Worm (Caenorhabditis elegans) whole organism, L4 larva: ENCODE results near the gene ptb-1.

Experiments
- T26A8.4 ChIP-seq: fragments of 200-800 bp; sonication (Bioruptor generic); IDR thresholded peaks from 2 replicates; pipeline ENCODE4 v1.3.6; 2022; ENCODE audit warnings: missing genetic modification characterization, missing compliant biosample characterization
- Y105C5A.15 ChIP-seq: fragments of 200-800 bp; sonication (Bioruptor generic); IDR thresholded peaks from 2 replicates; pipeline ENCODE4 v1.3.6; 2022; ENCODE audit warnings: missing genetic modification characterization, missing compliant biosample characterization
- ZK337.2 ChIP-seq: fragments of 200-800 bp; sonication (Bioruptor generic); IDR thresholded peaks from 2 replicates; pipeline ENCODE4 v1.3.6; 2022; ENCODE audit warnings: missing genetic modification reagents, missing genetic modification characterization, missing compliant biosample characterization
- ZK546.5 ChIP-seq, 2 experiments: sonication (generic microtip); optimal IDR thresholded peaks; 2 replicates each; lab custom pipeline; 2017; ENCODE audit warnings: missing biosample characterization in 2 of 2, missing genetic modification characterization in 2 of 2
- aha-1 ChIP-seq: fragments of 150-350 bp; peaks from one replicate; lab custom pipeline; 2014; ENCODE audit warnings: missing biosample characterization, missing genetic modification characterization
- aly-2 ChIP-seq: sonication (generic microtip); optimal IDR thresholded peaks from 2 replicates; lab custom pipeline; 2018; ENCODE audit warnings: missing biosample characterization, missing genetic modification characterization
- ama-1 ChIP-seq: fragments of 150-350 bp; optimal IDR thresholded peaks from 2 replicates; lab custom pipeline; 2014; ENCODE audit warnings: inconsistent platforms, mixed read lengths
- arid-1 ChIP-seq: fragments of 200-800 bp; sonication (Bioruptor generic); conservative IDR thresholded peaks from 2 replicates; pipeline ENCODE4 v1.3.6; 2022; ENCODE audit warnings: missing genetic modification reagents, missing genetic modification characterization, missing compliant biosample characterization
- attf-4 ChIP-seq: sonication (generic microtip); optimal IDR thresholded peaks from 3 replicates; lab custom pipeline; 2017; ENCODE audit warnings: missing biosample characterization, missing genetic modification characterization
- ceh-62 ChIP-seq: sonication (generic microtip); optimal IDR thresholded peaks from 2 replicates; lab custom pipeline; 2017; ENCODE audit warnings: missing biosample characterization, missing genetic modification characterization
- cey-2 ChIP-seq: sonication (generic microtip); optimal IDR thresholded peaks from 3 replicates; lab custom pipeline; 2017; ENCODE audit warnings: missing genetic modification characterization, mild to moderate bottlenecking, missing compliant biosample characterization, antibody characterized with exemption, borderline replicate concordance; ENCODE audit not compliant: insufficient read depth
- ctbp-1 ChIP-seq: fragments of 200-800 bp; sonication (Bioruptor generic); IDR thresholded peaks from 2 replicates; pipeline ENCODE4 v1.3.6; 2022; ENCODE audit warnings: missing genetic modification reagents, missing genetic modification characterization, missing compliant biosample characterization
- daf-12 ChIP-seq: fragments of 150-350 bp; optimal IDR thresholded peaks from 2 replicates; lab custom pipeline; 2014; ENCODE audit warnings: missing biosample characterization, missing genetic modification reagents, missing genetic modification characterization
- daf-16 ChIP-seq, 3 experiments: sonication (generic microtip); optimal IDR thresholded peaks; 2 replicates each; lab custom pipeline; 2016 to 2017; ENCODE audit warnings: missing genetic modification characterization in 3 of 3, missing genetic modification reagents in 3 of 3, mild to moderate bottlenecking in 2 of 3, missing compliant biosample characterization in 2 of 3, missing biosample characterization in 1 of 3, moderate library complexity in 1 of 3
- daf-19 ChIP-seq: fragments of 200-800 bp; sonication (Bioruptor generic); conservative IDR thresholded peaks from 2 replicates; pipeline ENCODE4 v1.3.6; 2022; ENCODE audit warnings: missing genetic modification characterization, missing compliant biosample characterization
- daf-8 ChIP-seq: fragments of 200-800 bp; sonication (Bioruptor generic); IDR thresholded peaks from 2 replicates; pipeline ENCODE4 v1.3.6; 2022; ENCODE audit warnings: missing genetic modification characterization, missing compliant biosample characterization
- egl-27 ChIP-seq: sonication (generic microtip); optimal IDR thresholded peaks from 3 replicates; lab custom pipeline; 2017; ENCODE audit warnings: missing biosample characterization, missing genetic modification reagents, missing genetic modification characterization
- egl-43 ChIP-seq: fragments of 200-800 bp; sonication (Bioruptor generic); IDR thresholded peaks from 2 replicates; pipeline ENCODE4 v1.3.6; 2022; ENCODE audit warnings: missing genetic modification reagents, missing genetic modification characterization, missing compliant biosample characterization
- fkh-10 ChIP-seq: fragments of 150-350 bp; optimal IDR thresholded peaks from 2 replicates; lab custom pipeline; 2014; ENCODE audit warnings: missing biosample characterization, missing genetic modification reagents, missing genetic modification characterization
- hlh-11 ChIP-seq: fragments of 200-800 bp; sonication (Bioruptor generic); optimal IDR thresholded peaks from 2 replicates; lab custom pipeline; 2018; ENCODE audit warnings: mild to moderate bottlenecking, missing genetic modification characterization, missing compliant biosample characterization
- lin-1 ChIP-seq: fragments of 200-800 bp; sonication (Bioruptor generic); IDR thresholded peaks from 2 replicates; pipeline ENCODE4 v1.3.6; 2022; ENCODE audit warnings: missing genetic modification reagents, missing genetic modification characterization, missing compliant biosample characterization
- lin-29 ChIP-seq: fragments of 200-800 bp; sonication (Bioruptor generic); IDR thresholded peaks from 2 replicates; pipeline ENCODE4 v1.3.6; 2022; ENCODE audit warnings: missing genetic modification reagents, missing genetic modification characterization, missing compliant biosample characterization
- lin-38 ChIP-seq: fragments of 200-800 bp; sonication (Bioruptor generic); IDR thresholded peaks from 2 replicates; pipeline ENCODE4 v1.3.6; 2022; ENCODE audit warnings: missing genetic modification reagents, missing genetic modification characterization, missing compliant biosample characterization
- lir-3 ChIP-seq: sonication (generic microtip); optimal IDR thresholded peaks from 2 replicates; lab custom pipeline; 2016; ENCODE audit warnings: mild to moderate bottlenecking, missing genetic modification characterization, missing compliant biosample characterization
- madf-9 ChIP-seq: fragments of 200-800 bp; sonication (Bioruptor generic); conservative IDR thresholded peaks from 2 replicates; pipeline ENCODE4 v1.3.6; 2022; ENCODE audit warnings: missing genetic modification reagents, missing genetic modification characterization, missing compliant biosample characterization
- mdt-29 ChIP-seq: fragments of 200-800 bp; sonication (Bioruptor generic); IDR thresholded peaks from 2 replicates; pipeline ENCODE4 v1.3.6; 2022; ENCODE audit warnings: missing genetic modification reagents, missing genetic modification characterization, missing compliant biosample characterization
- mep-1 ChIP-seq: fragments of 150-350 bp; sonication (generic microtip); optimal IDR thresholded peaks from 3 replicates; lab custom pipeline; 2014; ENCODE audit warnings: missing biosample characterization, missing genetic modification characterization
- mxl-2 ChIP-seq: fragments of 200-800 bp; sonication (Bioruptor generic); conservative IDR thresholded peaks from 2 replicates; pipeline ENCODE4 v1.3.6; 2022; ENCODE audit warnings: missing genetic modification reagents, missing genetic modification characterization, missing compliant biosample characterization
- nhr-111 ChIP-seq: fragments of 200-800 bp; sonication (Bioruptor generic); optimal IDR thresholded peaks from 2 replicates; lab custom pipeline; 2018; ENCODE audit warnings: mild to moderate bottlenecking, missing genetic modification characterization, missing compliant biosample characterization
- nhr-237 ChIP-seq: sonication (generic microtip); optimal IDR thresholded peaks from 2 replicates; lab custom pipeline; 2017; ENCODE audit warnings: missing biosample characterization, missing genetic modification characterization
- nhr-25 ChIP-seq: sonication (generic microtip); optimal IDR thresholded peaks from 2 replicates; lab custom pipeline; 2017; ENCODE audit warnings: missing genetic modification characterization, mild to moderate bottlenecking, missing compliant biosample characterization, antibody characterized with exemption, moderate library complexity, borderline replicate concordance; ENCODE audit not compliant: insufficient read depth
- nhr-28 ChIP-seq: fragments of 150-350 bp; optimal IDR thresholded peaks from 2 replicates; lab custom pipeline; 2014; ENCODE audit warnings: missing biosample characterization, missing genetic modification characterization
- nhr-41 ChIP-seq: fragments of 200-800 bp; sonication (Bioruptor generic); IDR thresholded peaks from 2 replicates; pipeline ENCODE4 v1.3.6; 2022; ENCODE audit warnings: missing genetic modification reagents, missing genetic modification characterization, missing compliant biosample characterization
- nhr-48 ChIP-seq: sonication (generic microtip); optimal IDR thresholded peaks from 2 replicates; lab custom pipeline; 2016; ENCODE audit warnings: mild to moderate bottlenecking, missing genetic modification characterization, missing compliant biosample characterization
- nhr-6 ChIP-seq: fragments of 150-350 bp; optimal IDR thresholded peaks from 2 replicates; lab custom pipeline; 2014; ENCODE audit warnings: missing biosample characterization, missing genetic modification characterization
- nhr-76 ChIP-seq: fragments of 150-350 bp; optimal IDR thresholded peaks from 2 replicates; lab custom pipeline; 2014; ENCODE audit warnings: missing biosample characterization, missing genetic modification characterization
- php-3 ChIP-seq: fragments of 200-800 bp; sonication (Bioruptor generic); IDR thresholded peaks from 2 replicates; pipeline ENCODE4 v1.3.6; 2022; ENCODE audit warnings: missing genetic modification reagents, missing genetic modification characterization, missing compliant biosample characterization
- rbr-2 ChIP-seq: sonication (generic microtip); optimal IDR thresholded peaks from 2 replicates; lab custom pipeline; 2016; ENCODE audit warnings: missing genotype, missing genetic modification characterization, missing compliant biosample characterization
- spr-1 ChIP-seq: sonication (generic microtip); optimal IDR thresholded peaks from 2 replicates; lab custom pipeline; 2016; ENCODE audit warnings: mild to moderate bottlenecking, missing genetic modification characterization, missing compliant biosample characterization
- spr-3 ChIP-seq: fragments of 200-800 bp; sonication (Bioruptor generic); optimal IDR thresholded peaks from 2 replicates; lab custom pipeline; 2018; ENCODE audit warnings: mild to moderate bottlenecking, missing genetic modification characterization, missing compliant biosample characterization
- tra-1 ChIP-seq: fragments of 200-800 bp; sonication (Bioruptor generic); IDR thresholded peaks from 2 replicates; pipeline ENCODE4 v1.3.6; 2022; ENCODE audit warnings: missing genetic modification reagents, missing genetic modification characterization, missing compliant biosample characterization
- unc-39 ChIP-seq: sonication (generic microtip); optimal IDR thresholded peaks from 2 replicates; lab custom pipeline; 2017; ENCODE audit warnings: missing biosample characterization, missing genetic modification characterization
- unc-62 ChIP-seq, 3 experiments: fragments of 150-350 bp in 1 of 3; sonication (generic microtip); optimal IDR thresholded peaks in 2 of 3; peaks in 1 of 3; 1 replicate in 1 of 3; 2 replicates in 2 of 3; lab custom pipeline; 2014 to 2017; ENCODE audit warnings: missing biosample characterization in 3 of 3, missing genetic modification characterization in 3 of 3, missing genetic modification reagents in 3 of 3, missing genotype in 1 of 3
- vab-7 ChIP-seq: fragments of 200-800 bp; sonication (Bioruptor generic); IDR thresholded peaks from 2 replicates; pipeline ENCODE4 v1.3.6; 2022; ENCODE audit warnings: missing genetic modification reagents, missing genetic modification characterization, missing compliant biosample characterization
- zfp-2 ChIP-seq: sonication (generic microtip); optimal IDR thresholded peaks from 2 replicates; lab custom pipeline; 2016; ENCODE audit warnings: mild to moderate bottlenecking, missing genetic modification characterization, missing compliant biosample characterization
- zip-2 ChIP-seq: fragments of 150-350 bp; optimal IDR thresholded peaks from 2 replicates; lab custom pipeline; 2014; ENCODE audit warnings: missing biosample characterization, missing genetic modification characterization
- ztf-11 ChIP-seq: fragments of 150-350 bp; optimal IDR thresholded peaks from 2 replicates; lab custom pipeline; 2014; ENCODE audit warnings: missing biosample characterization, missing genetic modification characterization
- ztf-7 ChIP-seq: fragments of 150-350 bp; optimal IDR thresholded peaks from 2 replicates; lab custom pipeline; 2014; ENCODE audit warnings: missing biosample characterization, missing genetic modification characterization

The ptb-1 gene

ce11 chrII:10680614-10681013 is 5.2 kb downstream of the ptb-1 start:
- TF ChIP-seq rbr-2 (tag; lab: Kevin White, UChicago) (no peak), nhr-111 (GFP tag; lab: Kevin White, UChicago) (no peak), aha-1 (tag; lab: Kevin White, UChicago) (peak; percentile 66), mdt-29 (GFP tag; lab: Robert Waterston, UW) (no peak), ZK337.2 (GFP tag; lab: Robert Waterston, UW) (no peak), zip-2 (tag; lab: Kevin White, UChicago) (no peak)

- TF ChIP-seq aha-1 (tag; lab: Kevin White, UChicago) (peak; percentile 91), daf-12 (tag; lab: Kevin White, UChicago) (no peak)
Measured at ce11 chrII:10684954-10685353, 9.6 kb downstream of the ptb-1 start.

DNA sequence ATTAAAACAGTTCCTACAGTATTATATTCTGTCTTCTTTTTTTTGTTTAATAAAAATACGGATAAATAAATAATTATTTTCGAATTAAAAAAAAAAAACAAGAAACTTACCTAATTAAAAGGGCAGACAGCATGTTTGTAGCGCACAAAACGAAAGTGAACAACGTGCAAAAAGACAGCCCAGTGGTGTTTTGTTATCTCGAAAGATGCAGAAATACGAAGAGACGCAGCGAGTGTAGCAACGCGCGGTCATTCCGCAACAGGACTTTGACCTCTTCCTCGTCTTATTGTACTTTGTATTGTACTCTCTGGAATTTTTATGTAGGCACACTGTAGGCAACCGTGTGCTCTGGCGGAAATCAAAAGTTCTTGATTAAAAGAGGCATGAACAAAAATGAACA is 18.3 kb downstream of the ptb-1 start, which contains the start of gene gbh-1:
gbh-1 (minus strand) TSS at position 149 of the 400 bp plus-strand sequence.
- TF ChIP-seq fkh-10 (GFP tag; lab: Kevin White, UChicago) (no peak), madf-9 (GFP tag; lab: Robert Waterston, UW) (peak; percentile 73), daf-16 (GFP tag; optimal IDR thresholded peaks at IDR 0.05; lab: Kevin White, UChicago) (no peak), daf-16 (tag; optimal IDR thresholded peaks at IDR 0.05; lab: Kevin White, UChicago) (peak; percentile 31), tra-1 (GFP tag; lab: Robert Waterston, UW) (no peak), nhr-41 (GFP tag; lab: Robert Waterston, UW) (no peak), nhr-48 (tag; lab: Kevin White, UChicago) (peak; percentile 32), daf-12 (tag; lab: Kevin White, UChicago) (no peak), lin-1 (GFP tag; lab: Robert Waterston, UW) (no peak), ztf-7 (tag; lab: Kevin White, UChicago) (no peak), lin-38 (GFP tag; lab: Robert Waterston, UW) (no peak), ztf-11 (no peak), nhr-28 (peak; percentile 99), zfp-2 (tag; lab: Kevin White, UChicago) (no peak), attf-4 (tag; lab: Kevin White, UChicago) (no peak), nhr-6 (tag; lab: Kevin White, UChicago) (no peak), nhr-25 (tag; lab: Kevin White, UChicago) (no peak), zip-2 (tag; lab: Kevin White, UChicago) (no peak), T26A8.4 (no peak), ctbp-1 (GFP tag; lab: Robert Waterston, UW) (no peak), mxl-2 (GFP tag; lab: Robert Waterston, UW) (no peak), arid-1 (GFP tag; lab: Robert Waterston, UW) (no peak), unc-39 (tag; lab: Kevin White, UChicago) (no peak), ama-1 (no peak), Y105C5A.15 (no peak), hlh-11 (peak; percentile 59), nhr-237 (tag; lab: Kevin White, UChicago) (no peak), php-3 (GFP tag; lab: Robert Waterston, UW) (0 out of 2 replicates have a peak, but pooled peaks have one; percentile 22), vab-7 (no peak), lin-29 (GFP tag; lab: Robert Waterston, UW) (no peak), egl-43 (GFP tag; lab: Robert Waterston, UW) (no peak), daf-19 (GFP tag; lab: Robert Waterston, UW) (no peak), lir-3 (tag; lab: Kevin White, UChicago) (no peak), unc-62 (GFP tag; optimal IDR thresholded peaks at IDR 0.05 in 1 of 2; lab: Kevin White, UChicago) (no peak), unc-62 (tag; optimal IDR thresholded peaks at IDR 0.05; lab: Kevin White, UChicago) (no peak), nhr-76 (no peak), aly-2 (tag; lab: Kevin White, UChicago) (no peak), ceh-62 (tag; lab: Kevin White, UChicago) (no peak), spr-1 (no peak), egl-27 (no peak), spr-3 (GFP tag; lab: Kevin White, UChicago) (no peak), ZK546.5 (tag; optimal IDR thresholded peaks at IDR 0.05; lab: Kevin White, UChicago) (no peak), daf-8 (GFP tag; lab: Robert Waterston, UW) (no peak), cey-2 (tag; lab: Kevin White, UChicago) (no peak), mep-1 (no peak)
